Fruit fly (Drosophila melanogaster): ENCODE results near the gene pzg.

Gene pzg

dm6 chr3L:21285639-21286338, at the start of gene pzg, which contains the start of gene CG12974 (continued):
- peak; percentile 94 for TF ChIP-seq CG8478 (optimal IDR thresholded peaks at IDR 0.05)
- TF ChIP-seq CG3163 (GFP tag; optimal IDR thresholded peaks at IDR 0.05) = peak; percentile 64
- TF ChIP-seq CG1529 (GFP tag; optimal IDR thresholded peaks at IDR 0.05) = peak; percentile 46
- peak; percentile 1 for TF ChIP-seq NK7.1 (GFP tag; optimal IDR thresholded peaks at IDR 0.05)
- TF ChIP-seq wor (GFP tag; IDR thresholded peaks at IDR 0.05) = peak; percentile 92
- no peak for TF ChIP-seq CG14667 (GFP tag; IDR thresholded peaks at IDR 0.05)
- peak; percentile 82 for TF ChIP-seq CG18619 (GFP tag; optimal IDR thresholded peaks at IDR 0.05)
- TF ChIP-seq CG13296 (GFP tag; optimal IDR thresholded peaks at IDR 0.05) = peak; percentile 50
- TF ChIP-seq ttk (GFP tag; IDR thresholded peaks at IDR 0.05) = peak; percentile 79
- TF ChIP-seq CG8281 (tag; optimal IDR thresholded peaks at IDR 0.05) = no peak
- peak; percentile 80 for TF ChIP-seq CG8089 (GFP tag; optimal IDR thresholded peaks at IDR 0.05)
- peak; percentile 78 for TF ChIP-seq nerfin-1 (tag; optimal IDR thresholded peaks at IDR 0.05)
- peak; percentile 62 for TF ChIP-seq Bteb2 (GFP tag; optimal IDR thresholded peaks at IDR 0.05)
- peak; percentile 69 for TF ChIP-seq CG2116 (GFP tag; optimal IDR thresholded peaks at IDR 0.05)
- peak; percentile 88 for TF ChIP-seq Hr3 (GFP tag; optimal IDR thresholded peaks at IDR 0.05)
- TF ChIP-seq shn (GFP tag; optimal IDR thresholded peaks at IDR 0.05) = peak; percentile 86
- peak; percentile 59 for TF ChIP-seq CG3407 (GFP tag; optimal IDR thresholded peaks at IDR 0.05)
- peak; percentile 45 for TF ChIP-seq az2 (GFP tag; optimal IDR thresholded peaks at IDR 0.05)
- TF ChIP-seq CG3065 (GFP tag; optimal IDR thresholded peaks at IDR 0.05) = peak; percentile 35
- peak; percentile 1 for TF ChIP-seq CG6854 (GFP tag; optimal IDR thresholded peaks at IDR 0.05)
- TF ChIP-seq Gug (GFP tag; IDR thresholded peaks at IDR 0.05) = no peak
- peak; percentile 13 for TF ChIP-seq yki (optimal IDR thresholded peaks at IDR 0.05)
- no peak for TF ChIP-seq her (GFP tag; optimal IDR thresholded peaks at IDR 0.05)
- peak; percentile 35 for TF ChIP-seq MTF-1 (GFP tag; optimal IDR thresholded peaks at IDR 0.05; ENCODE audit: borderline replicate concordance)
- TF ChIP-seq HmgZ (tag; optimal IDR thresholded peaks at IDR 0.05) = peak; percentile 85
- no peak for TF ChIP-seq CG16779 (GFP tag; IDR thresholded peaks at IDR 0.05)
- TF ChIP-seq pnt (GFP tag; optimal IDR thresholded peaks at IDR 0.05) = peak; percentile 65
- peak; percentile 78 for TF ChIP-seq CG1647 (GFP tag; optimal IDR thresholded peaks at IDR 0.05)
- peak; percentile 69 for TF ChIP-seq jing (GFP tag; optimal IDR thresholded peaks at IDR 0.05)
- TF ChIP-seq Gsc (GFP tag; IDR thresholded peaks at IDR 0.05) = peak; percentile 81
- peak; percentile 89 for TF ChIP-seq Dp (GFP tag; optimal IDR thresholded peaks at IDR 0.05)
- TF ChIP-seq dimm (GFP tag; IDR thresholded peaks at IDR 0.05) = peak; percentile 44; the same call in 1 of the 2 replicates
- peak; percentile 86 for TF ChIP-seq ssp (GFP tag; IDR thresholded peaks at IDR 0.05)
- TF ChIP-seq CG10321 (GFP tag; IDR thresholded peaks at IDR 0.05) = peak; percentile 99
- TF ChIP-seq crc (GFP tag; optimal IDR thresholded peaks at IDR 0.05) = no peak
- peak; percentile 65; the same call in 1 of the 2 replicates for TF ChIP-seq wdn (GFP tag; IDR thresholded peaks at IDR 0.05)
- TF ChIP-seq CG9609 (GFP tag; optimal IDR thresholded peaks at IDR 0.05) = peak; percentile 81
- peak; percentile 82 for TF ChIP-seq ara (GFP tag; IDR thresholded peaks at IDR 0.05)
- TF ChIP-seq dpn (GFP tag; optimal IDR thresholded peaks at IDR 0.05) = peak; percentile 34 to 65
- no peak for TF ChIP-seq Lpt (GFP tag; optimal IDR thresholded peaks at IDR 0.05)
- no peak for TF ChIP-seq exex (tag; optimal IDR thresholded peaks at IDR 0.05)
- TF ChIP-seq Rx (GFP tag; IDR thresholded peaks at IDR 0.05) = peak; percentile 67
- peak; percentile 61 for TF ChIP-seq CG12769 (tag; optimal IDR thresholded peaks at IDR 0.05)
- TF ChIP-seq CG3838 (GFP tag; optimal IDR thresholded peaks at IDR 0.05) = peak; percentile 50
- TF ChIP-seq CG12744 (GFP tag; optimal IDR thresholded peaks at IDR 0.05) = peak; percentile 55
- peak; percentile 79 for TF ChIP-seq ERR (GFP tag; optimal IDR thresholded peaks at IDR 0.05)
- TF ChIP-seq CG15011 (GFP tag; optimal IDR thresholded peaks at IDR 0.05) = peak; percentile 63
- TF ChIP-seq Eip74EF (GFP tag; optimal IDR thresholded peaks at IDR 0.05) = peak in 1 of 2 experiments; percentile 5
- TF ChIP-seq CG32532 (GFP tag; IDR thresholded peaks at IDR 0.05) = peak; percentile 76
- TF ChIP-seq CG13775 (GFP tag; optimal IDR thresholded peaks at IDR 0.05) = peak; percentile 94
- TF ChIP-seq bcd (GFP tag; optimal IDR thresholded peaks at IDR 0.05) = peak; percentile 87

All from whole organism, embryonic.